Fruit fly (Drosophila melanogaster) whole organism, prepupa: ENCODE data around the gene Pex12.

Experiments used
- Blimp-1 ChIP-seq: fragments of 200-800 bp; sonication (Bioruptor generic); optimal IDR thresholded peaks from 3 replicates; lab custom pipeline; 2017; ENCODE audit warnings: missing biosample characterization, missing genetic modification characterization, mild to moderate bottlenecking, moderate library complexity, missing genetic modification reagents
- CG11294 ChIP-seq: fragments of 200-800 bp; sonication (Bioruptor generic); IDR thresholded peaks from 2 replicates; pipeline ENCODE4 v1.3.6; 2022; ENCODE audit warnings: missing biosample characterization, missing genetic modification characterization
- CG11902 ChIP-seq: fragments of 200-800 bp; sonication (Bioruptor generic); optimal IDR thresholded peaks from 3 replicates; lab custom pipeline; 2016; ENCODE audit warnings: missing biosample characterization, missing genetic modification characterization
- CG8632 ChIP-seq: fragments of 200-800 bp; sonication (Bioruptor generic); optimal IDR thresholded peaks from 3 replicates; lab custom pipeline; 2016; ENCODE audit warnings: missing biosample characterization, missing genetic modification characterization
- CG9139 ChIP-seq: fragments of 200-800 bp; sonication (Bioruptor generic); optimal IDR thresholded peaks from 3 replicates; lab custom pipeline; 2017; ENCODE audit warnings: missing biosample characterization, mild to moderate bottlenecking, missing genetic modification characterization
- Eip75B ChIP-seq: fragments of 200-800 bp; sonication (Bioruptor generic); optimal IDR thresholded peaks from 3 replicates; lab custom pipeline; 2016; ENCODE audit warnings: missing biosample characterization, missing genetic modification characterization
- Hr39 ChIP-seq: fragments of 200-800 bp; sonication (Bioruptor generic); optimal IDR thresholded peaks from 2 replicates; lab custom pipeline; 2016; ENCODE audit warnings: missing biosample characterization, missing genetic modification characterization
- acj6 ChIP-seq: fragments of 200-800 bp; sonication (Bioruptor generic); optimal IDR thresholded peaks from 3 replicates; lab custom pipeline; 2016; ENCODE audit warnings: missing biosample characterization, missing genetic modification characterization
- cyc ChIP-seq: fragments of 200-800 bp; sonication (Bioruptor generic); optimal IDR thresholded peaks from 3 replicates; lab custom pipeline; 2016; ENCODE audit warnings: missing biosample characterization, missing genetic modification characterization

- TF ChIP-seq Hr39 (GFP tag; lab: Kevin White, UChicago), result no peak
- TF ChIP-seq CG11294, result no peak
- no peak for TF ChIP-seq CG9139 (GFP tag; lab: Kevin White, UChicago)
- TF ChIP-seq cyc (GFP tag; lab: Kevin White, UChicago), result no peak
- no peak for TF ChIP-seq CG11902 (GFP tag; lab: Kevin White, UChicago)
- no peak for TF ChIP-seq Eip75B (GFP tag; lab: Kevin White, UChicago)
- TF ChIP-seq CG8632 (GFP tag; lab: Kevin White, UChicago), result no peak
- peak; percentile 12 for TF ChIP-seq Blimp-1
- no peak for TF ChIP-seq acj6
These were observed 24.9 kb downstream of the Pex12 start for dm6 chr2L:840716-841115.
